Worm (Caenorhabditis elegans): Measurements from ENCODE around the gene R03H10.5.

- TF ChIP-seq ama-1 (optimal IDR thresholded peaks at IDR 0.05) (no peak), C34B4.2 (tag; optimal IDR thresholded peaks at IDR 0.05) (no peak), lin-13 (GFP tag; optimal IDR thresholded peaks at IDR 0.05) (no peak), dpl-1 (GFP tag; optimal IDR thresholded peaks at IDR 0.05) (no peak), lin-15B (tag; optimal IDR thresholded peaks at IDR 0.05) (no peak), ceh-82 (tag; optimal IDR thresholded peaks at IDR 0.05) (no peak), egl-27 (tag; optimal IDR thresholded peaks at IDR 0.05) (no peak), fkh-10 (GFP tag; optimal IDR thresholded peaks at IDR 0.05) (no peak), nhr-77 (tag; optimal IDR thresholded peaks at IDR 0.05) (no peak), nhr-76 (tag; optimal IDR thresholded peaks at IDR 0.05) (no peak)
Observed at ce11 chrII:4194127-4194526, 23.7 kb upstream of the R03H10.5 start, which contains the start of gene mth-2.

Data from whole organism, L1 larva.